Worm (Caenorhabditis elegans) whole organism, L4 larva: ENCODE measurements around the gene B0244.6.

ENCODE experiments used
- F10B5.3 ChIP-seq: sonication (generic microtip); optimal IDR thresholded peaks from 2 replicates; lab custom pipeline; 2016; ENCODE audit warnings: mild to moderate bottlenecking, missing genetic modification characterization, missing compliant biosample characterization
- F44E2.7 ChIP-seq: fragments of 200-800 bp; sonication (Bioruptor generic); IDR thresholded peaks from 2 replicates; pipeline ENCODE4 v2.1.2; 2022; ENCODE audit warnings: missing genetic modification characterization, missing compliant biosample characterization
- R02D3.7 ChIP-seq: fragments of 150-350 bp; sonication (generic microtip); optimal IDR thresholded peaks from 3 replicates; lab custom pipeline; 2014; ENCODE audit warnings: missing biosample characterization, missing genetic modification characterization
- T26A8.4 ChIP-seq: fragments of 200-800 bp; sonication (Bioruptor generic); IDR thresholded peaks from 2 replicates; pipeline ENCODE4 v1.3.6; 2022; ENCODE audit warnings: missing genetic modification characterization, missing compliant biosample characterization
- Y105C5A.15 ChIP-seq: fragments of 200-800 bp; sonication (Bioruptor generic); IDR thresholded peaks from 2 replicates; pipeline ENCODE4 v1.3.6; 2022; ENCODE audit warnings: missing genetic modification characterization, missing compliant biosample characterization
- Y48G9A.11 ChIP-seq: fragments of 200-800 bp; sonication (Bioruptor generic); IDR thresholded peaks from 2 replicates; pipeline ENCODE4 v1.3.6; 2022; ENCODE audit warnings: missing genetic modification reagents, missing genetic modification characterization, missing compliant biosample characterization
- arid-1 ChIP-seq: fragments of 200-800 bp; sonication (Bioruptor generic); conservative IDR thresholded peaks from 2 replicates; pipeline ENCODE4 v1.3.6; 2022; ENCODE audit warnings: missing genetic modification reagents, missing genetic modification characterization, missing compliant biosample characterization
- ceh-20 ChIP-seq: fragments of 200-800 bp; sonication (Bioruptor generic); IDR thresholded peaks from 2 replicates; pipeline ENCODE4 v1.3.6; 2022; ENCODE audit warnings: missing genetic modification reagents, missing genetic modification characterization, missing compliant biosample characterization
- ceh-44 ChIP-seq: fragments of 200-800 bp; sonication (Bioruptor generic); IDR thresholded peaks from 2 replicates; pipeline ENCODE4 v1.3.6; 2022; ENCODE audit warnings: missing genetic modification reagents, missing genetic modification characterization, missing compliant biosample characterization
- ctbp-1 ChIP-seq: fragments of 200-800 bp; sonication (Bioruptor generic); IDR thresholded peaks from 2 replicates; pipeline ENCODE4 v1.3.6; 2022; ENCODE audit warnings: missing genetic modification reagents, missing genetic modification characterization, missing compliant biosample characterization
- daf-12 ChIP-seq: fragments of 150-350 bp; optimal IDR thresholded peaks from 2 replicates; lab custom pipeline; 2014; ENCODE audit warnings: missing biosample characterization, missing genetic modification reagents, missing genetic modification characterization
- daf-19 ChIP-seq: fragments of 200-800 bp; sonication (Bioruptor generic); conservative IDR thresholded peaks from 2 replicates; pipeline ENCODE4 v1.3.6; 2022; ENCODE audit warnings: missing genetic modification characterization, missing compliant biosample characterization
- daf-8 ChIP-seq: fragments of 200-800 bp; sonication (Bioruptor generic); IDR thresholded peaks from 2 replicates; pipeline ENCODE4 v1.3.6; 2022; ENCODE audit warnings: missing genetic modification characterization, missing compliant biosample characterization
- dmd-8 ChIP-seq: fragments of 200-800 bp; sonication (Bioruptor generic); IDR thresholded peaks from 2 replicates; pipeline ENCODE4 v1.3.6; 2022; ENCODE audit warnings: missing genetic modification characterization, missing compliant biosample characterization
- dmd-9 ChIP-seq: fragments of 200-800 bp; sonication (Bioruptor generic); IDR thresholded peaks from 2 replicates; pipeline ENCODE4 v1.3.6; 2022; ENCODE audit warnings: missing genetic modification reagents, missing genetic modification characterization, missing compliant biosample characterization
- dpl-1 ChIP-seq: fragments of 150-350 bp; optimal IDR thresholded peaks from 2 replicates; lab custom pipeline; 2014; ENCODE audit warnings: missing biosample characterization, missing genetic modification reagents, missing genetic modification characterization
- dve-1 ChIP-seq: sonication (generic microtip); optimal IDR thresholded peaks from 2 replicates; lab custom pipeline; 2017; ENCODE audit warnings: antibody characterized with exemption, mild to moderate bottlenecking, missing genetic modification characterization, missing compliant biosample characterization; ENCODE audit not compliant: insufficient read depth
- egl-43 ChIP-seq: fragments of 200-800 bp; sonication (Bioruptor generic); IDR thresholded peaks from 2 replicates; pipeline ENCODE4 v1.3.6; 2022; ENCODE audit warnings: missing genetic modification reagents, missing genetic modification characterization, missing compliant biosample characterization
- gei-8 ChIP-seq: fragments of 200-800 bp; sonication (Bioruptor generic); optimal IDR thresholded peaks from 2 replicates; lab custom pipeline; 2018; ENCODE audit warnings: mild to moderate bottlenecking, missing genetic modification characterization, missing compliant biosample characterization
- hlh-30 ChIP-seq: sonication (generic microtip); optimal IDR thresholded peaks from 2 replicates; lab custom pipeline; 2017; ENCODE audit warnings: antibody characterized with exemption, mild to moderate bottlenecking, missing genetic modification characterization, missing compliant biosample characterization; ENCODE audit not compliant: insufficient read depth
- hmg-1.1 ChIP-seq: fragments of 200-800 bp; sonication (Bioruptor generic); IDR thresholded peaks from 2 replicates; pipeline ENCODE4 v1.3.6; 2022; ENCODE audit warnings: missing genetic modification reagents, missing genetic modification characterization, missing compliant biosample characterization
- lin-1 ChIP-seq: fragments of 200-800 bp; sonication (Bioruptor generic); IDR thresholded peaks from 2 replicates; pipeline ENCODE4 v1.3.6; 2022; ENCODE audit warnings: missing genetic modification reagents, missing genetic modification characterization, missing compliant biosample characterization
- lsy-2 ChIP-seq, 2 experiments: fragments of 150-350 bp in 1 of 2; sonication (generic microtip) in 1 of 2; optimal IDR thresholded peaks; 2 replicates each; lab custom pipeline; 2014 to 2017; ENCODE audit warnings: missing biosample characterization in 2 of 2, missing genetic modification characterization in 2 of 2
- madf-9 ChIP-seq: fragments of 200-800 bp; sonication (Bioruptor generic); conservative IDR thresholded peaks from 2 replicates; pipeline ENCODE4 v1.3.6; 2022; ENCODE audit warnings: missing genetic modification reagents, missing genetic modification characterization, missing compliant biosample characterization
- mdt-29 ChIP-seq: fragments of 200-800 bp; sonication (Bioruptor generic); IDR thresholded peaks from 2 replicates; pipeline ENCODE4 v1.3.6; 2022; ENCODE audit warnings: missing genetic modification reagents, missing genetic modification characterization, missing compliant biosample characterization
- mep-1 ChIP-seq: fragments of 150-350 bp; sonication (generic microtip); optimal IDR thresholded peaks from 3 replicates; lab custom pipeline; 2014; ENCODE audit warnings: missing biosample characterization, missing genetic modification characterization
- mxl-2 ChIP-seq: fragments of 200-800 bp; sonication (Bioruptor generic); conservative IDR thresholded peaks from 2 replicates; pipeline ENCODE4 v1.3.6; 2022; ENCODE audit warnings: missing genetic modification reagents, missing genetic modification characterization, missing compliant biosample characterization
- mxl-3 ChIP-seq: fragments of 200-800 bp; sonication (Bioruptor generic); optimal IDR thresholded peaks from 2 replicates; lab custom pipeline; 2018; ENCODE audit warnings: mild to moderate bottlenecking, missing genetic modification characterization, missing compliant biosample characterization
- nhr-10 ChIP-seq: fragments of 150-350 bp; optimal IDR thresholded peaks from 2 replicates; lab custom pipeline; 2014; ENCODE audit warnings: missing biosample characterization, missing genetic modification characterization
- nhr-102 ChIP-seq: sonication (generic microtip); optimal IDR thresholded peaks from 2 replicates; lab custom pipeline; 2016; ENCODE audit warnings: mild to moderate bottlenecking, missing genetic modification characterization, moderate library complexity, missing compliant biosample characterization
- nhr-28 ChIP-seq: fragments of 150-350 bp; optimal IDR thresholded peaks from 2 replicates; lab custom pipeline; 2014; ENCODE audit warnings: missing biosample characterization, missing genetic modification characterization
- php-3 ChIP-seq: fragments of 200-800 bp; sonication (Bioruptor generic); IDR thresholded peaks from 2 replicates; pipeline ENCODE4 v1.3.6; 2022; ENCODE audit warnings: missing genetic modification reagents, missing genetic modification characterization, missing compliant biosample characterization
- rbr-2 ChIP-seq: sonication (generic microtip); optimal IDR thresholded peaks from 2 replicates; lab custom pipeline; 2016; ENCODE audit warnings: missing genotype, missing genetic modification characterization, missing compliant biosample characterization
- sdz-12 ChIP-seq: fragments of 200-800 bp; sonication (Bioruptor generic); optimal IDR thresholded peaks from 2 replicates; lab custom pipeline; 2018; ENCODE audit warnings: mild to moderate bottlenecking, missing genetic modification characterization, missing compliant biosample characterization
- set-16 ChIP-seq: fragments of 200-800 bp; sonication (Bioruptor generic); IDR thresholded peaks from 2 replicates; pipeline ENCODE4 v1.3.6; 2022; ENCODE audit warnings: missing genetic modification reagents, missing genetic modification characterization, missing compliant biosample characterization
- snpc-1.2 ChIP-seq: fragments of 200-800 bp; sonication (Bioruptor generic); IDR thresholded peaks from 2 replicates; pipeline ENCODE4 v1.3.6; 2022; ENCODE audit warnings: missing genetic modification reagents, missing genetic modification characterization, missing compliant biosample characterization
- snpc-4 ChIP-seq: fragments of 150-350 bp; optimal IDR thresholded peaks from 2 replicates; lab custom pipeline; 2014; ENCODE audit warnings: missing biosample characterization, missing genetic modification characterization
- spr-1 ChIP-seq: sonication (generic microtip); optimal IDR thresholded peaks from 2 replicates; lab custom pipeline; 2016; ENCODE audit warnings: mild to moderate bottlenecking, missing genetic modification characterization, missing compliant biosample characterization
- spr-3 ChIP-seq: fragments of 200-800 bp; sonication (Bioruptor generic); optimal IDR thresholded peaks from 2 replicates; lab custom pipeline; 2018; ENCODE audit warnings: mild to moderate bottlenecking, missing genetic modification characterization, missing compliant biosample characterization
- unc-130 ChIP-seq: sonication (generic microtip); optimal IDR thresholded peaks from 2 replicates; lab custom pipeline; 2016; ENCODE audit warnings: missing genetic modification reagents, missing genetic modification characterization, missing compliant biosample characterization
- unc-39 ChIP-seq: sonication (generic microtip); optimal IDR thresholded peaks from 2 replicates; lab custom pipeline; 2017; ENCODE audit warnings: missing biosample characterization, missing genetic modification characterization
- vab-7 ChIP-seq: fragments of 200-800 bp; sonication (Bioruptor generic); IDR thresholded peaks from 2 replicates; pipeline ENCODE4 v1.3.6; 2022; ENCODE audit warnings: missing genetic modification reagents, missing genetic modification characterization, missing compliant biosample characterization
- zfp-2 ChIP-seq: sonication (generic microtip); optimal IDR thresholded peaks from 2 replicates; lab custom pipeline; 2016; ENCODE audit warnings: mild to moderate bottlenecking, missing genetic modification characterization, missing compliant biosample characterization
- zip-11 ChIP-seq: fragments of 200-800 bp; sonication (Bioruptor generic); IDR thresholded peaks from 2 replicates; pipeline ENCODE4 v1.3.6; 2022; ENCODE audit warnings: missing genetic modification characterization, missing compliant biosample characterization
- ztf-7 ChIP-seq: fragments of 150-350 bp; optimal IDR thresholded peaks from 2 replicates; lab custom pipeline; 2014; ENCODE audit warnings: missing biosample characterization, missing genetic modification characterization

Gene B0244.6

ce11 chrIII:5761886-5762285 is 24.1 kb downstream of the B0244.6 start (continued):
- TF ChIP-seq hmg-1.1 (GFP tag; lab: Robert Waterston, UW) (peak; percentile 50; the same call in 1 of the 2 replicates), spr-1 (tag; lab: Kevin White, UChicago) (peak; percentile 11), gei-8 (GFP tag; lab: Kevin White, UChicago) (no peak), F44E2.7 (GFP tag; lab: Robert Waterston, UW) (0 out of 2 replicates have a peak, but pooled peaks have one; percentile 40), spr-3 (no peak), Y48G9A.11 (GFP tag; lab: Robert Waterston, UW) (peak; percentile 73; the same call in 1 of the 2 replicates), dmd-8 (GFP tag; lab: Robert Waterston, UW) (0 out of 2 replicates have a peak, but pooled peaks have one; percentile 65), Y105C5A.15 (GFP tag; lab: Robert Waterston, UW) (peak; percentile 76; the same call in 1 of the 2 replicates), daf-8 (GFP tag; lab: Robert Waterston, UW) (no peak), zfp-2 (tag; lab: Kevin White, UChicago) (no peak), vab-7 (GFP tag; lab: Robert Waterston, UW) (peak; percentile 62), nhr-102 (peak; percentile 6), egl-43 (peak; percentile 88), lsy-2 (tag; optimal IDR thresholded peaks at IDR 0.05; lab: Kevin White, UChicago) (peak in 1 of 2 experiments; percentile 20), daf-19 (GFP tag; lab: Robert Waterston, UW) (0 out of 2 replicates have a peak, but pooled peaks have one; percentile 8), mep-1 (tag; lab: Kevin White, UChicago) (peak; percentile 14), ctbp-1 (GFP tag; lab: Robert Waterston, UW) (peak; percentile 73)
- TF ChIP-seq, all 104 proteins: peak for 33

- TF ChIP-seq F10B5.3 (tag; lab: Kevin White, UChicago) (no peak), Y48G9A.11 (GFP tag; lab: Robert Waterston, UW) (no peak), ztf-7 (no peak), lin-1 (GFP tag; lab: Robert Waterston, UW) (no peak), mxl-3 (GFP tag; lab: Kevin White, UChicago) (no peak), nhr-28 (tag; lab: Kevin White, UChicago) (no peak), hlh-30 (tag; lab: Kevin White, UChicago) (no peak), unc-39 (no peak), R02D3.7 (tag; lab: Kevin White, UChicago) (no peak), T26A8.4 (no peak), ceh-20 (GFP tag; lab: Robert Waterston, UW) (no peak), daf-12 (no peak), set-16 (GFP tag; lab: Robert Waterston, UW) (no peak), zip-11 (GFP tag; lab: Robert Waterston, UW) (no peak), mdt-29 (no peak), snpc-4 (no peak), zfp-2 (tag; lab: Kevin White, UChicago) (no peak)
These were observed 26.2 kb downstream of the B0244.6 start for ce11 chrIII:5763988-5764387.

- peak; percentile 60; the same call in 1 of the 2 replicates for TF ChIP-seq T26A8.4
- no peak for TF ChIP-seq dpl-1 (GFP tag; lab: Kevin White, UChicago)
- TF ChIP-seq spr-3: no peak
- TF ChIP-seq snpc-1.2 (GFP tag; lab: Robert Waterston, UW): peak; percentile 65
- TF ChIP-seq F44E2.7 (GFP tag; lab: Robert Waterston, UW): peak; percentile 59; the same call in 1 of the 2 replicates
- TF ChIP-seq dmd-9 (GFP tag; lab: Robert Waterston, UW): 0 out of 2 replicates have a peak, but pooled peaks have one; percentile 41
- no peak for TF ChIP-seq nhr-10 (tag; lab: Kevin White, UChicago)
- peak; percentile 86 for TF ChIP-seq vab-7 (GFP tag; lab: Robert Waterston, UW)
- no peak for TF ChIP-seq php-3 (GFP tag; lab: Robert Waterston, UW)
- peak; percentile 68 for TF ChIP-seq madf-9
- TF ChIP-seq rbr-2: peak; percentile 50
- no peak for TF ChIP-seq dve-1 (tag; lab: Kevin White, UChicago)
- TF ChIP-seq arid-1 (GFP tag; lab: Robert Waterston, UW): peak; percentile 61; the same call in 1 of the 2 replicates
- peak; percentile 81 for TF ChIP-seq dmd-8 (GFP tag; lab: Robert Waterston, UW)
- TF ChIP-seq ceh-44 (GFP tag; lab: Robert Waterston, UW): peak; percentile 61; the same call in 1 of the 2 replicates
- TF ChIP-seq Y105C5A.15 (GFP tag; lab: Robert Waterston, UW): 0 out of 2 replicates have a peak, but pooled peaks have one; percentile 54
- no peak for TF ChIP-seq mxl-2 (GFP tag; lab: Robert Waterston, UW)
- TF ChIP-seq unc-130 (GFP tag; lab: Kevin White, UChicago): peak; percentile 51
- 0 out of 2 replicates have a peak, but pooled peaks have one; percentile 29 for TF ChIP-seq lin-1 (GFP tag; lab: Robert Waterston, UW)
- no peak for TF ChIP-seq sdz-12 (GFP tag; lab: Kevin White, UChicago)
These were observed 32.0 kb downstream of the B0244.6 start, which contains the start of gene cutl-23 for ce11 chrIII:5769726-5770235. Gene cutl-23 (plus strand): TSS chrIII:5770185.
